Fruit fly (Drosophila melanogaster) S2 (cell line): ENCODE results near the gene Cp7Fb.

ENCODE experiments used
- CG8478 ChIP-seq: fragments of >200 bp; optimal IDR thresholded peaks from 2 replicates; lab custom pipeline; 2018
- CTCF ChIP-seq, 2 experiments: fragments of >200 bp; optimal IDR thresholded peaks; 2 replicates each; lab custom pipeline; 2018

- TF ChIP-seq CG8478 = no peak
- no peak for TF ChIP-seq CTCF (optimal IDR thresholded peaks at IDR 0.05; lab: Kevin White, UChicago)
Measured at dm6 chrX:8455019-8455555, 18.6 kb upstream of the Cp7Fb start, which contains the start of gene org-1.
